Worm (Caenorhabditis elegans) whole organism, midembryonic: ENCODE results near the gene nhr-253.

Source experiments
- T22C8.4 ChIP-seq: fragments of 200-800 bp; sonication (Bioruptor generic); IDR thresholded peaks from 2 replicates; pipeline ENCODE4 v1.3.6; 2022; ENCODE audit warnings: missing genetic modification characterization, missing compliant biosample characterization
- cog-1 ChIP-seq: sonication (generic microtip); optimal IDR thresholded peaks from 2 replicates; lab custom pipeline; 2016; ENCODE audit warnings: missing genetic modification characterization, missing compliant biosample characterization
- flt-1 ChIP-seq: fragments of 200-800 bp; sonication (Bioruptor generic); IDR thresholded peaks from 2 replicates; pipeline ENCODE4 v1.3.6; 2022; ENCODE audit warnings: missing genetic modification characterization, missing compliant biosample characterization
- klf-2 ChIP-seq: fragments of 200-800 bp; sonication (Bioruptor generic); conservative IDR thresholded peaks from 2 replicates; pipeline ENCODE4 v1.3.6; 2022; ENCODE audit warnings: missing genetic modification reagents, missing genetic modification characterization, missing compliant biosample characterization
- med-1 ChIP-seq: sonication (generic microtip); optimal IDR thresholded peaks from 2 replicates; lab custom pipeline; 2017; ENCODE audit warnings: missing genetic modification characterization, mild to moderate bottlenecking, missing compliant biosample characterization, antibody characterized with exemption, missing genetic modification reagents; ENCODE audit not compliant: insufficient read depth
- ref-1 ChIP-seq: fragments of 200-800 bp; sonication (Bioruptor generic); conservative IDR thresholded peaks from 2 replicates; pipeline ENCODE4 v1.3.6; 2022; ENCODE audit warnings: missing genetic modification reagents, missing genetic modification characterization, missing compliant biosample characterization
- tab-1 ChIP-seq: fragments of 200-800 bp; sonication (Bioruptor generic); IDR thresholded peaks from 2 replicates; pipeline ENCODE4 v1.3.6; 2022; ENCODE audit warnings: missing genetic modification characterization, missing compliant biosample characterization
- ztf-23 ChIP-seq: fragments of 200-800 bp; sonication (Bioruptor generic); IDR thresholded peaks from 2 replicates; pipeline ENCODE4 v1.3.6; 2022; ENCODE audit warnings: missing genetic modification reagents, missing genetic modification characterization, missing compliant biosample characterization
- ztf-29 ChIP-seq: fragments of 200-800 bp; sonication (Bioruptor generic); IDR thresholded peaks from 2 replicates; pipeline ENCODE4 v1.3.6; 2022; ENCODE audit warnings: missing genetic modification reagents, missing genetic modification characterization, missing compliant biosample characterization

The nhr-253 gene

ce11 chrV:417656-418353 lies 21.4 kb downstream of the nhr-253 start, which contains the start of gene irg-8:
Gene irg-8 (minus strand): TSS chrV:417706.
- no peak for TF ChIP-seq med-1 (GFP tag; lab: Kevin White, UChicago)
- no peak for TF ChIP-seq tab-1 (GFP tag; lab: Robert Waterston, UW)
- TF ChIP-seq ztf-23 (GFP tag; lab: Robert Waterston, UW): no peak
- no peak for TF ChIP-seq ztf-29 (GFP tag; lab: Robert Waterston, UW)
- no peak for TF ChIP-seq ref-1 (GFP tag; lab: Robert Waterston, UW)
- TF ChIP-seq flt-1 (GFP tag; lab: Robert Waterston, UW): no peak
- TF ChIP-seq cog-1 (tag; lab: Kevin White, UChicago): no peak
- TF ChIP-seq T22C8.4 (GFP tag; lab: Robert Waterston, UW): no peak
- TF ChIP-seq klf-2 (GFP tag; lab: Robert Waterston, UW): no peak

- TF ChIP-seq klf-2 (GFP tag; lab: Robert Waterston, UW) (no peak), ztf-23 (GFP tag; lab: Robert Waterston, UW) (no peak)
These were observed 22.0 kb downstream of the nhr-253 start, which contains the start of gene Y39D8A.1 for ce11 chrV:418432-418831. Gene Y39D8A.1 (plus strand): TSS chrV:418732.

- TF ChIP-seq tab-1 (GFP tag; lab: Robert Waterston, UW) (no peak), ztf-23 (GFP tag; lab: Robert Waterston, UW) (no peak), ztf-29 (GFP tag; lab: Robert Waterston, UW) (no peak), ref-1 (GFP tag; lab: Robert Waterston, UW) (no peak), flt-1 (GFP tag; lab: Robert Waterston, UW) (no peak), T22C8.4 (GFP tag; lab: Robert Waterston, UW) (no peak), med-1 (GFP tag; lab: Kevin White, UChicago) (no peak), cog-1 (tag; lab: Kevin White, UChicago) (no peak), klf-2 (GFP tag; lab: Robert Waterston, UW) (no peak)
These were observed 25.7 kb downstream of the nhr-253 start, which contains the start of gene dod-20 for ce11 chrV:422133-422532. Gene dod-20 (plus strand): TSS chrV:422433.

- TF ChIP-seq ztf-23 (GFP tag; lab: Robert Waterston, UW) (no peak), med-1 (GFP tag; lab: Kevin White, UChicago) (no peak), tab-1 (GFP tag; lab: Robert Waterston, UW) (no peak), flt-1 (GFP tag; lab: Robert Waterston, UW) (no peak), cog-1 (tag; lab: Kevin White, UChicago) (no peak), T22C8.4 (GFP tag; lab: Robert Waterston, UW) (no peak), ztf-29 (GFP tag; lab: Robert Waterston, UW) (no peak), klf-2 (GFP tag; lab: Robert Waterston, UW) (no peak), ref-1 (GFP tag; lab: Robert Waterston, UW) (no peak)
These were observed 27.7 kb downstream of the nhr-253 start, which contains the start of gene B0554.5 for ce11 chrV:424140-424539. Gene B0554.5 (plus strand): TSS chrV:424440.

ce11 chrV:428844-429243 lies 32.5 kb downstream of the nhr-253 start, which contains the start of gene B0554.4:
Gene B0554.4 (plus strand): TSS chrV:429144.
- TF ChIP-seq ref-1 (GFP tag; lab: Robert Waterston, UW) (no peak), ztf-29 (GFP tag; lab: Robert Waterston, UW) (no peak), flt-1 (GFP tag; lab: Robert Waterston, UW) (no peak), tab-1 (GFP tag; lab: Robert Waterston, UW) (no peak), cog-1 (tag; lab: Kevin White, UChicago) (no peak), med-1 (GFP tag; lab: Kevin White, UChicago) (no peak), ztf-23 (GFP tag; lab: Robert Waterston, UW) (no peak), T22C8.4 (GFP tag; lab: Robert Waterston, UW) (no peak), klf-2 (GFP tag; lab: Robert Waterston, UW) (no peak)

- no peak for TF ChIP-seq ztf-29 (GFP tag; lab: Robert Waterston, UW)
- no peak for TF ChIP-seq cog-1 (tag; lab: Kevin White, UChicago)
- no peak for TF ChIP-seq tab-1 (GFP tag; lab: Robert Waterston, UW)
- TF ChIP-seq ref-1 (GFP tag; lab: Robert Waterston, UW): no peak
- no peak for TF ChIP-seq flt-1 (GFP tag; lab: Robert Waterston, UW)
- TF ChIP-seq med-1 (GFP tag; lab: Kevin White, UChicago): no peak
- TF ChIP-seq ztf-23 (GFP tag; lab: Robert Waterston, UW): no peak
- TF ChIP-seq T22C8.4 (GFP tag; lab: Robert Waterston, UW): no peak
- no peak for TF ChIP-seq klf-2 (GFP tag; lab: Robert Waterston, UW)
These were observed 36.6 kb downstream of the nhr-253 start for ce11 chrV:432991-433390.

- no peak for TF ChIP-seq T22C8.4 (GFP tag; lab: Robert Waterston, UW)
- no peak for TF ChIP-seq ztf-29 (GFP tag; lab: Robert Waterston, UW)
- no peak for TF ChIP-seq med-1 (GFP tag; lab: Kevin White, UChicago)
- no peak for TF ChIP-seq ztf-23 (GFP tag; lab: Robert Waterston, UW)
- TF ChIP-seq cog-1 (tag; lab: Kevin White, UChicago): no peak
- TF ChIP-seq flt-1 (GFP tag; lab: Robert Waterston, UW): no peak
- TF ChIP-seq klf-2 (GFP tag; lab: Robert Waterston, UW): no peak
- no peak for TF ChIP-seq ref-1 (GFP tag; lab: Robert Waterston, UW)
- TF ChIP-seq tab-1 (GFP tag; lab: Robert Waterston, UW): no peak
These were observed 37.5 kb downstream of the nhr-253 start, which contains the start of gene B0554.2 for ce11 chrV:433898-434297. Gene B0554.2 (plus strand): TSS chrV:434198.

- TF ChIP-seq flt-1 (GFP tag; lab: Robert Waterston, UW) (no peak), ztf-29 (GFP tag; lab: Robert Waterston, UW) (no peak), cog-1 (tag; lab: Kevin White, UChicago) (no peak), ref-1 (GFP tag; lab: Robert Waterston, UW) (no peak), tab-1 (GFP tag; lab: Robert Waterston, UW) (no peak), ztf-23 (GFP tag; lab: Robert Waterston, UW) (no peak), med-1 (GFP tag; lab: Kevin White, UChicago) (no peak), T22C8.4 (GFP tag; lab: Robert Waterston, UW) (no peak), klf-2 (GFP tag; lab: Robert Waterston, UW) (no peak)
These were observed 41.7 kb downstream of the nhr-253 start, which contains the start of gene B0554.1 for ce11 chrV:438094-438493. Gene B0554.1 (plus strand): TSS chrV:438394.
